Fruit fly (Drosophila melanogaster): ENCODE results near the gene EndoA.

The EndoA gene

DNA sequence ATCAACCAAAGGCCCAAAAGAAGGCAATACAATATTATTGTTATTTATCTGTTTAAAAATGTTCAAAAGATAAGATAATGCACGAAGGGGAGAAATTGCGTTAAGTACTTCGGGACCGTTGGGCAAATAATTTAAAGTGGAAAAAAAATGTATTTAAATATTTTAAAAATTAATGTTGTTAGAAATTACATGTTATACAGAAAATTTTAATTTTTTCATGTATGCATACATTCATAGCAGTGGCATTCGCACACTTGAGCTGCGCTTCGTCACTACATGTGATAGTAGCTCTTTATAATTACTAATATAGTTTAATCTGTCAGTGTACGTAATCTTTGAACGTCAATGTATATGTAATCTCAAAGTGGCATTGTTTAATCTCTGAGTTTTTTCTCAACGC is 11.2 kb upstream of the EndoA start (continued):
- no peak for TF ChIP-seq pnt (GFP tag; optimal IDR thresholded peaks at IDR 0.05)
- no peak for TF ChIP-seq gt (GFP tag; IDR thresholded peaks at IDR 0.05)
- no peak for TF ChIP-seq chif (GFP tag; optimal IDR thresholded peaks at IDR 0.05)
- no peak for TF ChIP-seq ftz-f1 (GFP tag; optimal IDR thresholded peaks at IDR 0.05)
- no peak for TF ChIP-seq CG3065 (GFP tag; optimal IDR thresholded peaks at IDR 0.05)
- peak; percentile 70 for TF ChIP-seq toy (GFP tag; IDR thresholded peaks at IDR 0.05)
- TF ChIP-seq CG14050 (GFP tag; IDR thresholded peaks at IDR 0.05), result peak; percentile 33; the same call in 1 of the 3 replicates
- TF ChIP-seq Sox102F (GFP tag; optimal IDR thresholded peaks at IDR 0.05), result no peak
- no peak for TF ChIP-seq Doc2 (GFP tag; IDR thresholded peaks at IDR 0.05)
- no peak for TF ChIP-seq crc (GFP tag; optimal IDR thresholded peaks at IDR 0.05)
- no peak for TF ChIP-seq CG2712 (tag; optimal IDR thresholded peaks at IDR 0.05)
- no peak for TF ChIP-seq CG15696 (tag; optimal IDR thresholded peaks at IDR 0.05)
- TF ChIP-seq Dfd (GFP tag; optimal IDR thresholded peaks at IDR 0.05), result no peak
- no peak for TF ChIP-seq CG8765 (GFP tag; IDR thresholded peaks at IDR 0.05)
- TF ChIP-seq CG42726 (GFP tag; IDR thresholded peaks at IDR 0.05; ENCODE audit: partially characterized antibody), result no peak
- no peak for TF ChIP-seq CG1602 (GFP tag; optimal IDR thresholded peaks at IDR 0.05)
- peak; percentile 53; the same call in 1 of the 3 replicates for TF ChIP-seq zfh1 (GFP tag; IDR thresholded peaks at IDR 0.05)
- no peak for TF ChIP-seq CG8290 (GFP tag; optimal IDR thresholded peaks at IDR 0.05)
- no peak for TF ChIP-seq CG8290 (tag; optimal IDR thresholded peaks at IDR 0.05)
- no peak for TF ChIP-seq HmgZ (tag; optimal IDR thresholded peaks at IDR 0.05)
- no peak for TF ChIP-seq lola (GFP tag; optimal IDR thresholded peaks at IDR 0.05)
- TF ChIP-seq fd96Cb (tag; optimal IDR thresholded peaks at IDR 0.05), result no peak
- peak; percentile 81; the same call in 1 of the 2 replicates for TF ChIP-seq vvl (GFP tag; IDR thresholded peaks at IDR 0.05)
- no peak for TF ChIP-seq caup (GFP tag; optimal IDR thresholded peaks at IDR 0.05; ENCODE audit: severe bottlenecking)
- TF ChIP-seq sr (GFP tag; IDR thresholded peaks at IDR 0.05), result 0 out of 3 replicates have a peak, but pooled peaks have one; percentile 37
- no peak for TF ChIP-seq CG17912 (GFP tag; optimal IDR thresholded peaks at IDR 0.05)
- TF ChIP-seq Bteb2 (GFP tag; optimal IDR thresholded peaks at IDR 0.05), result no peak
- no peak for TF ChIP-seq CG10267 (tag; optimal IDR thresholded peaks at IDR 0.05)
- TF ChIP-seq aop (GFP tag; IDR thresholded peaks at IDR 0.05), result no peak
- TF ChIP-seq CG6689 (GFP tag; IDR thresholded peaks at IDR 0.05), result peak; percentile 55
- TF ChIP-seq grau (tag; optimal IDR thresholded peaks at IDR 0.05), result no peak
- TF ChIP-seq org-1 (GFP tag; optimal IDR thresholded peaks at IDR 0.05), result no peak
- TF ChIP-seq Antp (GFP tag; optimal IDR thresholded peaks at IDR 0.05), result no peak
- TF ChIP-seq CG17802 (tag; optimal IDR thresholded peaks at IDR 0.05), result no peak
- no peak for TF ChIP-seq Awh (GFP tag; IDR thresholded peaks at IDR 0.05)
- TF ChIP-seq CG3281 (GFP tag; optimal IDR thresholded peaks at IDR 0.05), result peak; percentile 46
- TF ChIP-seq CG13894 (tag; optimal IDR thresholded peaks at IDR 0.05), result no peak
- peak; percentile 47; the same call in 1 of the 2 replicates for TF ChIP-seq stc (GFP tag; IDR thresholded peaks at IDR 0.05)
- no peak for TF ChIP-seq Hand (GFP tag; optimal IDR thresholded peaks at IDR 0.05)
- peak; percentile 34; the same call in 1 of the 3 replicates for TF ChIP-seq jigr1 (GFP tag; IDR thresholded peaks at IDR 0.05)
- TF ChIP-seq croc (GFP tag; conservative IDR thresholded peaks at IDR 0.05), result no peak
- no peak for TF ChIP-seq CG8359 (GFP tag; optimal IDR thresholded peaks at IDR 0.05; ENCODE audit: borderline replicate concordance)
- no peak for TF ChIP-seq CG7745 (tag; optimal IDR thresholded peaks at IDR 0.05)
- TF ChIP-seq Spps (tag; optimal IDR thresholded peaks at IDR 0.05), result no peak
- no peak for TF ChIP-seq Nf-YC (tag; optimal IDR thresholded peaks at IDR 0.05)
- no peak for TF ChIP-seq CG30431 (GFP tag; optimal IDR thresholded peaks at IDR 0.05)
- no peak for TF ChIP-seq Dek (tag; optimal IDR thresholded peaks at IDR 0.05)
- TF ChIP-seq CG10431 (GFP tag; optimal IDR thresholded peaks at IDR 0.05), result no peak
- TF ChIP-seq gce (GFP tag; IDR thresholded peaks at IDR 0.05), result peak; percentile 39; the same call in 1 of the 3 replicates
- no peak for TF ChIP-seq HHEX (GFP tag; optimal IDR thresholded peaks at IDR 0.05)
- no peak for TF ChIP-seq vnd (GFP tag; IDR thresholded peaks at IDR 0.05; ENCODE audit: partially characterized antibody)

Measured in whole organism, embryonic.